Worm (Caenorhabditis elegans) whole organism, mixed stage, embryonic: Measurements from ENCODE around the gene memi-3.

Experiments used
- ces-1 ChIP-seq: fragments of 150-350 bp; optimal IDR thresholded peaks from 2 replicates; lab custom pipeline; 2014; ENCODE audit warnings: missing biosample characterization, missing genetic modification reagents, missing genetic modification characterization
- cnd-1 ChIP-seq: fragments of 200-800 bp; sonication (Bioruptor generic); optimal IDR thresholded peaks from 2 replicates; lab custom pipeline; 2018; ENCODE audit warnings: mild to moderate bottlenecking, missing genetic modification characterization, missing compliant biosample characterization
- elt-1 ChIP-seq: sonication (generic microtip); optimal IDR thresholded peaks from 2 replicates; lab custom pipeline; 2017; ENCODE audit warnings: missing genetic modification characterization, mild to moderate bottlenecking, missing compliant biosample characterization, antibody characterized with exemption, moderate library complexity, borderline replicate concordance; ENCODE audit not compliant: insufficient read depth
- elt-3 ChIP-seq: fragments of 150-350 bp; optimal IDR thresholded peaks from 2 replicates; lab custom pipeline; 2014; ENCODE audit warnings: missing biosample characterization, missing genetic modification characterization
- ham-2 ChIP-seq: fragments of 200-800 bp; sonication (Bioruptor generic); optimal IDR thresholded peaks from 2 replicates; lab custom pipeline; 2018; ENCODE audit warnings: mild to moderate bottlenecking, missing genetic modification characterization, missing compliant biosample characterization
- hlh-1 ChIP-seq: fragments of 150-350 bp; optimal IDR thresholded peaks from 2 replicates; lab custom pipeline; 2014; ENCODE audit warnings: missing biosample characterization, missing genetic modification reagents, missing genetic modification characterization
- mls-2 ChIP-seq: sonication (generic microtip); optimal IDR thresholded peaks from 2 replicates; lab custom pipeline; 2016; ENCODE audit warnings: mild to moderate bottlenecking, missing genetic modification characterization, moderate library complexity, missing compliant biosample characterization
- nhr-28 ChIP-seq: fragments of 150-350 bp; optimal IDR thresholded peaks from 2 replicates; lab custom pipeline; 2014; ENCODE audit warnings: missing biosample characterization, missing genetic modification characterization
- nhr-76 ChIP-seq: sonication (generic microtip); optimal IDR thresholded peaks from 2 replicates; lab custom pipeline; 2017; ENCODE audit warnings: missing biosample characterization, missing genetic modification characterization
- pha-4 ChIP-seq: fragments of 150-350 bp; optimal IDR thresholded peaks from 2 replicates; lab custom pipeline; 2018; ENCODE audit warnings: missing biosample characterization, missing genetic modification reagents, missing genetic modification characterization
- sem-2 ChIP-seq: fragments of 200-800 bp; sonication (Bioruptor generic); optimal IDR thresholded peaks from 2 replicates; lab custom pipeline; 2018; ENCODE audit warnings: mild to moderate bottlenecking, missing genetic modification characterization, missing compliant biosample characterization
- sptf-1 ChIP-seq: sonication (generic microtip); optimal IDR thresholded peaks from 2 replicates; lab custom pipeline; 2017; ENCODE audit warnings: mild to moderate bottlenecking, missing genetic modification characterization, moderate library complexity, missing compliant biosample characterization
- unc-62 ChIP-seq: fragments of 150-350 bp; optimal IDR thresholded peaks from 2 replicates; lab custom pipeline; 2014; ENCODE audit warnings: missing biosample characterization, missing genetic modification reagents, missing genetic modification characterization
- ztf-11 ChIP-seq: fragments of 150-350 bp; optimal IDR thresholded peaks from 2 replicates; lab custom pipeline; 2014; ENCODE audit warnings: missing biosample characterization, missing genetic modification characterization

DNA sequence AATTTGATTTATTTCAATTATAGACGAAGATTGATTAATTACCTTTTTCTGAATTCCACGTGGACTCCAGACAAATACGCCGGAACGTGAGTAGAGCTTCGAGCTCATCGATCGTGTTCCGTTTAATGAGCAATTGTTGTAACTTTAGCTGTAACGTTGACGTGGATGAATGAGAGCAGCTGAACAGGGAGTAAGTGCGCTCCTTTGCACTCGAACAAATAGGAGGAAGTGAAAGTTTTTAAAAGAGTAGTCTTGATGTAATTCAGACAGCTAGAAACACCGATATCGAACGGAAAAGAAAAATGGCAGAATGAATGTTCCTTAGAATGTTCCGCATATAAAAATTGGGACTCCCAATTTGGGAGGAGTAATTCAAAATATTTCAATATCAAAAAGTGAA lies 31.5 kb downstream of the memi-3 start, which contains the start of gene sec-31:
- TF ChIP-seq ham-2 (GFP tag; lab: Kevin White, UChicago) (no peak), elt-3 (no peak), sptf-1 (no peak), ces-1 (GFP tag; lab: Kevin White, UChicago) (no peak), elt-1 (no peak), nhr-28 (no peak), cnd-1 (no peak), mls-2 (tag; lab: Kevin White, UChicago) (no peak), ztf-11 (tag; lab: Kevin White, UChicago) (no peak), hlh-1 (peak; percentile 77), sem-2 (GFP tag; lab: Kevin White, UChicago) (no peak), nhr-76 (tag; lab: Kevin White, UChicago) (no peak), pha-4 (no peak), unc-62 (GFP tag; lab: Kevin White, UChicago) (no peak)
